Worm (Caenorhabditis elegans) whole organism, L4 larva: ENCODE data around the gene oig-5.

ENCODE experiments used
- D1046.2 ChIP-seq: fragments of 200-800 bp; sonication (Bioruptor generic); IDR thresholded peaks from 2 replicates; pipeline ENCODE4 v1.3.6; 2022; ENCODE audit warnings: missing genetic modification characterization, missing compliant biosample characterization
- F10B5.3 ChIP-seq: sonication (generic microtip); optimal IDR thresholded peaks from 2 replicates; lab custom pipeline; 2016; ENCODE audit warnings: mild to moderate bottlenecking, missing genetic modification characterization, missing compliant biosample characterization
- F44E2.7 ChIP-seq: fragments of 200-800 bp; sonication (Bioruptor generic); IDR thresholded peaks from 2 replicates; pipeline ENCODE4 v2.1.2; 2022; ENCODE audit warnings: missing genetic modification characterization, missing compliant biosample characterization
- Y48G9A.11 ChIP-seq: fragments of 200-800 bp; sonication (Bioruptor generic); IDR thresholded peaks from 2 replicates; pipeline ENCODE4 v1.3.6; 2022; ENCODE audit warnings: missing genetic modification reagents, missing genetic modification characterization, missing compliant biosample characterization
- Y5F2A.4 ChIP-seq: fragments of 200-800 bp; sonication (Bioruptor generic); optimal IDR thresholded peaks from 2 replicates; lab custom pipeline; 2018; ENCODE audit warnings: mild to moderate bottlenecking, missing genetic modification characterization, missing compliant biosample characterization
- aha-1 ChIP-seq: fragments of 150-350 bp; peaks from one replicate; lab custom pipeline; 2014; ENCODE audit warnings: missing biosample characterization, missing genetic modification characterization
- ama-1 ChIP-seq: fragments of 150-350 bp; optimal IDR thresholded peaks from 2 replicates; lab custom pipeline; 2014; ENCODE audit warnings: inconsistent platforms, mixed read lengths
- attf-4 ChIP-seq: sonication (generic microtip); optimal IDR thresholded peaks from 3 replicates; lab custom pipeline; 2017; ENCODE audit warnings: missing biosample characterization, missing genetic modification characterization
- ceh-44 ChIP-seq: fragments of 200-800 bp; sonication (Bioruptor generic); IDR thresholded peaks from 2 replicates; pipeline ENCODE4 v1.3.6; 2022; ENCODE audit warnings: missing genetic modification reagents, missing genetic modification characterization, missing compliant biosample characterization
- ceh-62 ChIP-seq: sonication (generic microtip); optimal IDR thresholded peaks from 2 replicates; lab custom pipeline; 2017; ENCODE audit warnings: missing biosample characterization, missing genetic modification characterization
- daf-19 ChIP-seq: fragments of 200-800 bp; sonication (Bioruptor generic); conservative IDR thresholded peaks from 2 replicates; pipeline ENCODE4 v1.3.6; 2022; ENCODE audit warnings: missing genetic modification characterization, missing compliant biosample characterization
- dmd-9 ChIP-seq: fragments of 200-800 bp; sonication (Bioruptor generic); IDR thresholded peaks from 2 replicates; pipeline ENCODE4 v1.3.6; 2022; ENCODE audit warnings: missing genetic modification reagents, missing genetic modification characterization, missing compliant biosample characterization
- dve-1 ChIP-seq: sonication (generic microtip); optimal IDR thresholded peaks from 2 replicates; lab custom pipeline; 2017; ENCODE audit warnings: antibody characterized with exemption, mild to moderate bottlenecking, missing genetic modification characterization, missing compliant biosample characterization; ENCODE audit not compliant: insufficient read depth
- egl-27 ChIP-seq: sonication (generic microtip); optimal IDR thresholded peaks from 3 replicates; lab custom pipeline; 2017; ENCODE audit warnings: missing biosample characterization, missing genetic modification reagents, missing genetic modification characterization
- gei-8 ChIP-seq: fragments of 200-800 bp; sonication (Bioruptor generic); optimal IDR thresholded peaks from 2 replicates; lab custom pipeline; 2018; ENCODE audit warnings: mild to moderate bottlenecking, missing genetic modification characterization, missing compliant biosample characterization
- hmg-1.1 ChIP-seq: fragments of 200-800 bp; sonication (Bioruptor generic); IDR thresholded peaks from 2 replicates; pipeline ENCODE4 v1.3.6; 2022; ENCODE audit warnings: missing genetic modification reagents, missing genetic modification characterization, missing compliant biosample characterization
- lin-1 ChIP-seq: fragments of 200-800 bp; sonication (Bioruptor generic); IDR thresholded peaks from 2 replicates; pipeline ENCODE4 v1.3.6; 2022; ENCODE audit warnings: missing genetic modification reagents, missing genetic modification characterization, missing compliant biosample characterization
- lin-38 ChIP-seq: fragments of 200-800 bp; sonication (Bioruptor generic); IDR thresholded peaks from 2 replicates; pipeline ENCODE4 v1.3.6; 2022; ENCODE audit warnings: missing genetic modification reagents, missing genetic modification characterization, missing compliant biosample characterization
- madf-9 ChIP-seq: fragments of 200-800 bp; sonication (Bioruptor generic); conservative IDR thresholded peaks from 2 replicates; pipeline ENCODE4 v1.3.6; 2022; ENCODE audit warnings: missing genetic modification reagents, missing genetic modification characterization, missing compliant biosample characterization
- mdl-1 ChIP-seq, 2 experiments: fragments of 150-350 bp in 1 of 2; sonication (generic microtip) in 1 of 2; optimal IDR thresholded peaks; 2 replicates each; lab custom pipeline; 2014 to 2017; ENCODE audit warnings: missing biosample characterization in 2 of 2, missing genetic modification characterization in 2 of 2
- mep-1 ChIP-seq: fragments of 150-350 bp; sonication (generic microtip); optimal IDR thresholded peaks from 3 replicates; lab custom pipeline; 2014; ENCODE audit warnings: missing biosample characterization, missing genetic modification characterization
- mes-2 ChIP-seq: sonication (generic microtip); optimal IDR thresholded peaks from 2 replicates; lab custom pipeline; 2016; ENCODE audit warnings: missing genotype, mild to moderate bottlenecking, missing genetic modification characterization, missing compliant biosample characterization; ENCODE audit not compliant: poor library complexity, severe bottlenecking
- mxl-3 ChIP-seq: fragments of 200-800 bp; sonication (Bioruptor generic); optimal IDR thresholded peaks from 2 replicates; lab custom pipeline; 2018; ENCODE audit warnings: mild to moderate bottlenecking, missing genetic modification characterization, missing compliant biosample characterization
- nhr-11 ChIP-seq: fragments of 150-350 bp; optimal IDR thresholded peaks from 2 replicates; lab custom pipeline; 2014; ENCODE audit warnings: missing biosample characterization, missing genetic modification characterization
- nhr-25 ChIP-seq: sonication (generic microtip); optimal IDR thresholded peaks from 2 replicates; lab custom pipeline; 2017; ENCODE audit warnings: missing genetic modification characterization, mild to moderate bottlenecking, missing compliant biosample characterization, antibody characterized with exemption, moderate library complexity, borderline replicate concordance; ENCODE audit not compliant: insufficient read depth
- nhr-42 ChIP-seq: fragments of 200-800 bp; sonication (Bioruptor generic); IDR thresholded peaks from 2 replicates; pipeline ENCODE4 v1.3.6; 2022; ENCODE audit warnings: missing genetic modification characterization, missing compliant biosample characterization
- nhr-77 ChIP-seq: fragments of 150-350 bp; optimal IDR thresholded peaks from 2 replicates; lab custom pipeline; 2014; ENCODE audit warnings: missing biosample characterization, missing genetic modification characterization
- pha-4 ChIP-seq, 2 experiments: fragments of 150-350 bp in 1 of 2; fragments of 200-800 bp in 1 of 2; sonication (Bioruptor generic) in 1 of 2; IDR thresholded peaks in 1 of 2; optimal IDR thresholded peaks in 1 of 2; 2 replicates each; pipeline versions ENCODE4 v1.3.6 to Lab custom; 2014 to 2022; ENCODE audit warnings: missing genetic modification characterization in 2 of 2, missing genetic modification reagents in 2 of 2, missing biosample characterization in 1 of 2, missing compliant biosample characterization in 1 of 2
- pqm-1 ChIP-seq: sonication (generic microtip); optimal IDR thresholded peaks from 2 replicates; lab custom pipeline; 2017; ENCODE audit warnings: missing biosample characterization, missing genetic modification characterization
- saeg-2 ChIP-seq: fragments of 200-800 bp; sonication (Bioruptor generic); IDR thresholded peaks from 2 replicates; pipeline ENCODE4 v1.3.6; 2022; ENCODE audit warnings: missing genetic modification reagents, missing genetic modification characterization, missing compliant biosample characterization
- snpc-1.2 ChIP-seq: fragments of 200-800 bp; sonication (Bioruptor generic); IDR thresholded peaks from 2 replicates; pipeline ENCODE4 v1.3.6; 2022; ENCODE audit warnings: missing genetic modification reagents, missing genetic modification characterization, missing compliant biosample characterization
- snpc-4 ChIP-seq: fragments of 150-350 bp; optimal IDR thresholded peaks from 2 replicates; lab custom pipeline; 2014; ENCODE audit warnings: missing biosample characterization, missing genetic modification characterization

oig-5 gene

ce11 chrIV:14767693-14768251, 39.2 kb upstream of the oig-5 start, which contains the start of the genes mrps-7 and Y57G11C.3 (continued):
- TF ChIP-seq egl-27 (tag; lab: Kevin White, UChicago) (no peak), nhr-25 (peak; percentile 6), mdl-1 (tag; optimal IDR thresholded peaks at IDR 0.05; lab: Kevin White, UChicago) (peak; percentile 33 to 75)

- TF ChIP-seq ama-1 (lab: Kevin White, UChicago): peak; percentile 7
- TF ChIP-seq snpc-1.2: peak; percentile 83
- peak; percentile 66 for TF ChIP-seq lin-38 (GFP tag; lab: Robert Waterston, UW)
- TF ChIP-seq aha-1: peak; percentile 66
- TF ChIP-seq dve-1 (tag; lab: Kevin White, UChicago): peak; percentile 14
- no peak for TF ChIP-seq daf-19 (GFP tag; lab: Robert Waterston, UW)
- TF ChIP-seq attf-4 (tag; lab: Kevin White, UChicago): no peak
- no peak for TF ChIP-seq Y5F2A.4 (GFP tag; lab: Kevin White, UChicago)
- peak; percentile 27 for TF ChIP-seq mes-2
- TF ChIP-seq pha-4 (GFP tag; IDR thresholded peaks at IDR 0.05; lab: Robert Waterston, UW): peak; percentile 21; the same call in 1 of the 2 replicates
- no peak for TF ChIP-seq pha-4 (tag; optimal IDR thresholded peaks at IDR 0.05; lab: Kevin White, UChicago)
Observed at ce11 chrIV:14769218-14769835, 37.7 kb upstream of the oig-5 start, which contains the start of gene Y57G11C.43. Gene Y57G11C.43 (plus strand): TSS chrIV:14769441.

- TF ChIP-seq lin-38 (GFP tag; lab: Robert Waterston, UW) (peak; percentile 33; the same call in 1 of the 2 replicates), nhr-42 (GFP tag; lab: Robert Waterston, UW) (no peak)
Observed at ce11 chrIV:14770663-14771062, 36.3 kb upstream of the oig-5 start.

ce11 chrIV:14771325-14771724, 35.7 kb upstream of the oig-5 start, which contains the start of gene degl-1:
Gene degl-1 (minus strand): TSS chrIV:14771425.
- no peak for TF ChIP-seq madf-9 (GFP tag; lab: Robert Waterston, UW)
- no peak for TF ChIP-seq mxl-3 (GFP tag; lab: Kevin White, UChicago)
- TF ChIP-seq Y5F2A.4 (GFP tag; lab: Kevin White, UChicago): no peak
- TF ChIP-seq F44E2.7 (GFP tag; lab: Robert Waterston, UW): no peak
- TF ChIP-seq mep-1: no peak
- no peak for TF ChIP-seq ceh-62 (tag; lab: Kevin White, UChicago)
- no peak for TF ChIP-seq hmg-1.1 (GFP tag; lab: Robert Waterston, UW)
- no peak for TF ChIP-seq daf-19 (GFP tag; lab: Robert Waterston, UW)
- TF ChIP-seq pqm-1: no peak
- no peak for TF ChIP-seq snpc-4
- TF ChIP-seq F10B5.3 (tag; lab: Kevin White, UChicago): no peak
- TF ChIP-seq nhr-11 (tag; lab: Kevin White, UChicago): no peak
- TF ChIP-seq lin-1 (GFP tag; lab: Robert Waterston, UW): no peak
- no peak for TF ChIP-seq saeg-2 (GFP tag; lab: Robert Waterston, UW)
- TF ChIP-seq gei-8 (GFP tag; lab: Kevin White, UChicago): no peak
- TF ChIP-seq dmd-9: no peak
- no peak for TF ChIP-seq Y48G9A.11
- TF ChIP-seq D1046.2 (GFP tag; lab: Robert Waterston, UW): no peak
- no peak for TF ChIP-seq ceh-44
- TF ChIP-seq nhr-77 (tag; lab: Kevin White, UChicago): no peak
